Worm (Caenorhabditis elegans) whole organism, midembryonic: ENCODE results near the gene C13C4.6.

Source experiments
- T22C8.4 ChIP-seq: fragments of 200-800 bp; sonication (Bioruptor generic); IDR thresholded peaks from 2 replicates; pipeline ENCODE4 v1.3.6; 2022; ENCODE audit warnings: missing genetic modification characterization, missing compliant biosample characterization
- cog-1 ChIP-seq: sonication (generic microtip); optimal IDR thresholded peaks from 2 replicates; lab custom pipeline; 2016; ENCODE audit warnings: missing genetic modification characterization, missing compliant biosample characterization
- flt-1 ChIP-seq: fragments of 200-800 bp; sonication (Bioruptor generic); IDR thresholded peaks from 2 replicates; pipeline ENCODE4 v1.3.6; 2022; ENCODE audit warnings: missing genetic modification characterization, missing compliant biosample characterization
- klf-2 ChIP-seq: fragments of 200-800 bp; sonication (Bioruptor generic); conservative IDR thresholded peaks from 2 replicates; pipeline ENCODE4 v1.3.6; 2022; ENCODE audit warnings: missing genetic modification reagents, missing genetic modification characterization, missing compliant biosample characterization
- med-1 ChIP-seq: sonication (generic microtip); optimal IDR thresholded peaks from 2 replicates; lab custom pipeline; 2017; ENCODE audit warnings: missing genetic modification characterization, mild to moderate bottlenecking, missing compliant biosample characterization, antibody characterized with exemption, missing genetic modification reagents; ENCODE audit not compliant: insufficient read depth
- tab-1 ChIP-seq: fragments of 200-800 bp; sonication (Bioruptor generic); IDR thresholded peaks from 2 replicates; pipeline ENCODE4 v1.3.6; 2022; ENCODE audit warnings: missing genetic modification characterization, missing compliant biosample characterization
- ztf-23 ChIP-seq: fragments of 200-800 bp; sonication (Bioruptor generic); IDR thresholded peaks from 2 replicates; pipeline ENCODE4 v1.3.6; 2022; ENCODE audit warnings: missing genetic modification reagents, missing genetic modification characterization, missing compliant biosample characterization
- ztf-29 ChIP-seq: fragments of 200-800 bp; sonication (Bioruptor generic); IDR thresholded peaks from 2 replicates; pipeline ENCODE4 v1.3.6; 2022; ENCODE audit warnings: missing genetic modification reagents, missing genetic modification characterization, missing compliant biosample characterization

- no peak for TF ChIP-seq tab-1 (GFP tag; lab: Robert Waterston, UW)
- TF ChIP-seq ztf-23 (GFP tag; lab: Robert Waterston, UW): no peak
- no peak for TF ChIP-seq flt-1 (GFP tag; lab: Robert Waterston, UW)
- TF ChIP-seq ztf-29 (GFP tag; lab: Robert Waterston, UW): no peak
- TF ChIP-seq med-1: no peak
- TF ChIP-seq cog-1 (tag; lab: Kevin White, UChicago): no peak
- no peak for TF ChIP-seq T22C8.4
- no peak for TF ChIP-seq klf-2 (GFP tag; lab: Robert Waterston, UW)
Measured at ce11 chrV:12103920-12104319, 17.5 kb upstream of the C13C4.6 start, which contains the start of gene nhr-153.
